5 fruit fly cellular contexts compared by ENCODE assay signal in genomic region chrX:12580040-12580497, dm6.
TF ChIP-seq lines count a peak whose summit lies in the region.

No protein-coding gene starts in this region.

- TF ChIP-seq CTCF in whole organism, embryonic (GFP tag; optimal IDR thresholded peaks at IDR 0.05; lab: Kevin White, UChicago), result no peak

TF ChIP-seq in whole organism, adult, 20 proteins besides CTCF, POLR2A, EP300 and RAD21:
- TF ChIP-seq CG11617 (GFP tag; optimal IDR thresholded peaks at IDR 0.05; lab: Kevin White, UChicago) (no peak), Mnt (GFP tag; optimal IDR thresholded peaks at IDR 0.05; lab: Kevin White, UChicago) (peak; percentile 74), Clk (GFP tag; optimal IDR thresholded peaks at IDR 0.05; lab: Kevin White, UChicago) (no peak), tj (GFP tag; optimal IDR thresholded peaks at IDR 0.05; lab: Kevin White, UChicago) (peak; percentile 81), CG7101 (tag; optimal IDR thresholded peaks at IDR 0.05; lab: Kevin White, UChicago) (no peak), kay (GFP tag; lab: Kevin White, UChicago; ENCODE audit: borderline replicate concordance) (no peak), toe (GFP tag; optimal IDR thresholded peaks at IDR 0.05; lab: Kevin White, UChicago) (no peak), Crg-1 (GFP tag; optimal IDR thresholded peaks at IDR 0.05; lab: Kevin White, UChicago) (no peak), CG7045 (GFP tag; optimal IDR thresholded peaks at IDR 0.05; lab: Kevin White, UChicago) (no peak), cnc (optimal IDR thresholded peaks at IDR 0.05; lab: Kevin White, UChicago) (no peak), CG14711 (tag; optimal IDR thresholded peaks at IDR 0.05; lab: Kevin White, UChicago) (no peak), CG33017 (tag; optimal IDR thresholded peaks at IDR 0.05; lab: Kevin White, UChicago) (no peak), bab1 (GFP tag; optimal IDR thresholded peaks at IDR 0.05; lab: Kevin White, UChicago) (peak; percentile 15)

TF ChIP-seq in whole organism, embryonic, 481 proteins besides CTCF, POLR2A, EP300 and RAD21 (continues in another document):
- TF ChIP-seq CG12236 (GFP tag; optimal IDR thresholded peaks at IDR 0.05; lab: Kevin White, UChicago), result no peak
- peak; percentile 41 for TF ChIP-seq lbe (GFP tag; optimal IDR thresholded peaks at IDR 0.05; lab: Kevin White, UChicago)
- no peak for TF ChIP-seq her (GFP tag; optimal IDR thresholded peaks at IDR 0.05; lab: Kevin White, UChicago)
- TF ChIP-seq sqz (GFP tag; optimal IDR thresholded peaks at IDR 0.05; lab: Kevin White, UChicago), result peak; percentile 71
- peak; percentile 83 for TF ChIP-seq cg (GFP tag; optimal IDR thresholded peaks at IDR 0.05; lab: Kevin White, UChicago)
- no peak for TF ChIP-seq Neu2 (GFP tag; optimal IDR thresholded peaks at IDR 0.05; lab: Kevin White, UChicago; ENCODE audit: borderline replicate concordance)
- TF ChIP-seq pros (GFP tag; optimal IDR thresholded peaks at IDR 0.05; lab: Kevin White, UChicago), result peak; percentile 40
- TF ChIP-seq CG15479 (GFP tag; optimal IDR thresholded peaks at IDR 0.05; lab: Kevin White, UChicago), result peak; percentile 80
- TF ChIP-seq bsh (GFP tag; optimal IDR thresholded peaks at IDR 0.05; lab: Kevin White, UChicago), result no peak
- TF ChIP-seq Max (GFP tag; optimal IDR thresholded peaks at IDR 0.05; lab: Kevin White, UChicago), result no peak
- no peak for TF ChIP-seq vfl (GFP tag; optimal IDR thresholded peaks at IDR 0.05; lab: Kevin White, UChicago)
- no peak for TF ChIP-seq gcm2 (GFP tag; optimal IDR thresholded peaks at IDR 0.05; lab: Kevin White, UChicago)
- no peak for TF ChIP-seq fru (optimal IDR thresholded peaks at IDR 0.05; lab: Kevin White, UChicago)
- TF ChIP-seq chinmo (GFP tag; IDR thresholded peaks at IDR 0.05; lab: Robert Waterston, UW; ENCODE audit: partially characterized antibody), result peak; percentile 85; the same call in 3 of the 4 replicates
- peak; percentile 53 for TF ChIP-seq CG1832 (GFP tag; optimal IDR thresholded peaks at IDR 0.05; lab: Kevin White, UChicago)
- peak; percentile 93 for TF ChIP-seq Kr (GFP tag; optimal IDR thresholded peaks at IDR 0.05; lab: Kevin White, UChicago)
- TF ChIP-seq corto (GFP tag; optimal IDR thresholded peaks at IDR 0.05; lab: Kevin White, UChicago), result peak; percentile 13
- TF ChIP-seq CG10366 (GFP tag; IDR thresholded peaks at IDR 0.05; lab: Robert Waterston, UW), result no peak
- no peak for TF ChIP-seq CG1233 (GFP tag; optimal IDR thresholded peaks at IDR 0.05; lab: Kevin White, UChicago)
- TF ChIP-seq trem (tag; optimal IDR thresholded peaks at IDR 0.05; lab: Kevin White, UChicago), result peak; percentile 30

TF ChIP-seq in whole organism, prepupa, 60 proteins besides CTCF, POLR2A, EP300 and RAD21:
- TF ChIP-seq CG6163 (GFP tag; IDR thresholded peaks at IDR 0.05; lab: Robert Waterston, UW) (peak; percentile 73), ss (GFP tag; optimal IDR thresholded peaks at IDR 0.05; lab: Kevin White, UChicago) (peak; percentile 22 to 65), Eip78C (GFP tag; lab: Kevin White, UChicago) (peak; percentile 13), vri (GFP tag; optimal IDR thresholded peaks at IDR 0.05; lab: Kevin White, UChicago) (peak; percentile 86), fkh (GFP tag; optimal IDR thresholded peaks at IDR 0.05; lab: Kevin White, UChicago) (no peak)

TF ChIP-seq in whole organism, pupa, 21 proteins besides CTCF, POLR2A, EP300 and RAD21:
- TF ChIP-seq EcR (GFP tag; optimal IDR thresholded peaks at IDR 0.05; lab: Kevin White, UChicago) (peak; percentile 70), CG17806 (tag; optimal IDR thresholded peaks at IDR 0.05; lab: Kevin White, UChicago) (no peak)

TF ChIP-seq in whole organism, wandering third instar larva, 38 proteins besides CTCF, POLR2A, EP300 and RAD21:
- TF ChIP-seq Dif (GFP tag; optimal IDR thresholded peaks at IDR 0.05; lab: Kevin White, UChicago; ENCODE audit: partially characterized antibody), result peak; percentile 66
- peak; percentile 54 for TF ChIP-seq N (GFP tag; optimal IDR thresholded peaks at IDR 0.05; lab: Kevin White, UChicago)
- peak; percentile 94 for TF ChIP-seq psq (GFP tag; optimal IDR thresholded peaks at IDR 0.05; lab: Kevin White, UChicago)
- TF ChIP-seq foxo (GFP tag; optimal IDR thresholded peaks at IDR 0.05; lab: Kevin White, UChicago), result no peak
- no peak for TF ChIP-seq Sp1 (GFP tag; optimal IDR thresholded peaks at IDR 0.05; lab: Kevin White, UChicago)
- TF ChIP-seq Rel (GFP tag; optimal IDR thresholded peaks at IDR 0.05; lab: Kevin White, UChicago), result no peak
- TF ChIP-seq Rel (tag; optimal IDR thresholded peaks at IDR 0.05; lab: Kevin White, UChicago), result peak; percentile 78
- peak; percentile 64 for TF ChIP-seq jim (GFP tag; optimal IDR thresholded peaks at IDR 0.05; lab: Kevin White, UChicago)
